Fruit fly (Drosophila melanogaster): ENCODE data around the gene Atg8b.
A peak's percentile ranks its signal among the peaks of the same experiment; 100 is the strongest.

Gene Atg8b

dm6 chr3R:17711646-17711975 lies 13.3 kb downstream of the Atg8b start:
- no peak for TF ChIP-seq CG8632 (GFP tag; optimal IDR thresholded peaks at IDR 0.05)
- no peak for TF ChIP-seq svp (GFP tag)
- TF ChIP-seq dsx (GFP tag; optimal IDR thresholded peaks at IDR 0.05; ENCODE audit: poor library complexity, severe bottlenecking): peak; percentile 52
- TF ChIP-seq CG8319 (GFP tag; optimal IDR thresholded peaks at IDR 0.05): no peak
- no peak for TF ChIP-seq pdm3 (GFP tag; optimal IDR thresholded peaks at IDR 0.05)
- no peak for TF ChIP-seq CG3919 (GFP tag; optimal IDR thresholded peaks at IDR 0.05)

- TF ChIP-seq OdsH (GFP tag; optimal IDR thresholded peaks at IDR 0.05) (no peak), eg (GFP tag; IDR thresholded peaks at IDR 0.05) (no peak), Lpt (GFP tag; optimal IDR thresholded peaks at IDR 0.05) (no peak), acj6 (GFP tag; optimal IDR thresholded peaks at IDR 0.05) (no peak), Sox102F (GFP tag; optimal IDR thresholded peaks at IDR 0.05) (no peak), CG6163 (GFP tag; IDR thresholded peaks at IDR 0.05) (peak; percentile 38; the same call in 1 of the 3 replicates), CG11902 (GFP tag; optimal IDR thresholded peaks at IDR 0.05) (no peak), CG31627 (GFP tag; optimal IDR thresholded peaks at IDR 0.05) (no peak), ss (GFP tag; optimal IDR thresholded peaks at IDR 0.05) (peak; percentile 58 to 75), achi (GFP tag; optimal IDR thresholded peaks at IDR 0.05) (no peak), Eip75B (GFP tag; optimal IDR thresholded peaks at IDR 0.05) (peak; percentile 17), CG6854 (GFP tag; optimal IDR thresholded peaks at IDR 0.05) (peak; percentile 63), net (GFP tag; optimal IDR thresholded peaks at IDR 0.05) (peak; percentile 1), spab (GFP tag; optimal IDR thresholded peaks at IDR 0.05) (no peak), Hr39 (GFP tag; optimal IDR thresholded peaks at IDR 0.05) (no peak), salr (GFP tag; optimal IDR thresholded peaks at IDR 0.05) (peak in 1 of 2 experiments; percentile 30), Blimp-1 (GFP tag; optimal IDR thresholded peaks at IDR 0.05) (no peak), svp (GFP tag) (no peak), CG6792 (GFP tag; optimal IDR thresholded peaks at IDR 0.05) (no peak), CG4318 (GFP tag; optimal IDR thresholded peaks at IDR 0.05) (no peak), Eip78C (GFP tag) (peak; percentile 59), CG8119 (GFP tag; IDR thresholded peaks at IDR 0.05) (no peak), Ets21C (GFP tag; optimal IDR thresholded peaks at IDR 0.05) (no peak), CG10669 (GFP tag; optimal IDR thresholded peaks at IDR 0.05) (no peak), Gug (GFP tag; IDR thresholded peaks at IDR 0.05) (no peak), CG6808 (GFP tag; optimal IDR thresholded peaks at IDR 0.05) (peak; percentile 64), Hr4 (GFP tag; optimal IDR thresholded peaks at IDR 0.05) (no peak), CG10631 (GFP tag; optimal IDR thresholded peaks at IDR 0.05) (no peak), CG3032 (tag; optimal IDR thresholded peaks at IDR 0.05) (no peak), Met (GFP tag; optimal IDR thresholded peaks at IDR 0.05) (peak; percentile 19), CG6276 (GFP tag; optimal IDR thresholded peaks at IDR 0.05) (no peak), CG32006 (GFP tag; optimal IDR thresholded peaks at IDR 0.05) (no peak), Sox14 (GFP tag; optimal IDR thresholded peaks at IDR 0.05) (no peak), fkh (GFP tag; optimal IDR thresholded peaks at IDR 0.05) (no peak), fd59A (GFP tag; optimal IDR thresholded peaks at IDR 0.05) (no peak), dac (GFP tag; optimal IDR thresholded peaks at IDR 0.05) (no peak), CG9139 (GFP tag; optimal IDR thresholded peaks at IDR 0.05) (peak; percentile 24), CG7368 (GFP tag; optimal IDR thresholded peaks at IDR 0.05) (no peak), dsx (GFP tag; optimal IDR thresholded peaks at IDR 0.05; ENCODE audit: poor library complexity, severe bottlenecking) (no peak), lz (GFP tag; optimal IDR thresholded peaks at IDR 0.05) (no peak), cyc (GFP tag; optimal IDR thresholded peaks at IDR 0.05) (no peak), CG15336 (GFP tag; IDR thresholded peaks at IDR 0.05) (no peak), esn (GFP tag; optimal IDR thresholded peaks at IDR 0.05) (no peak), CG16779 (tag; optimal IDR thresholded peaks at IDR 0.05) (peak; percentile 33), vri (GFP tag; optimal IDR thresholded peaks at IDR 0.05) (peak; percentile 77), Eip93F (GFP tag; optimal IDR thresholded peaks at IDR 0.05) (no peak)
Measured at dm6 chr3R:17710900-17711645, 13.8 kb downstream of the Atg8b start.
